Worm (Caenorhabditis elegans) whole organism, late embryonic: ENCODE results near the gene C48B4.9.

Experiments
- ceh-24 ChIP-seq: sonication (generic microtip); optimal IDR thresholded peaks from 2 replicates; lab custom pipeline; 2016; ENCODE audit warnings: mild to moderate bottlenecking, missing genetic modification characterization, missing compliant biosample characterization
- odd-2 ChIP-seq: sonication (generic microtip); optimal IDR thresholded peaks from 2 replicates; lab custom pipeline; 2017; ENCODE audit warnings: antibody characterized with exemption, mild to moderate bottlenecking, missing genetic modification characterization, missing compliant biosample characterization

DNA sequence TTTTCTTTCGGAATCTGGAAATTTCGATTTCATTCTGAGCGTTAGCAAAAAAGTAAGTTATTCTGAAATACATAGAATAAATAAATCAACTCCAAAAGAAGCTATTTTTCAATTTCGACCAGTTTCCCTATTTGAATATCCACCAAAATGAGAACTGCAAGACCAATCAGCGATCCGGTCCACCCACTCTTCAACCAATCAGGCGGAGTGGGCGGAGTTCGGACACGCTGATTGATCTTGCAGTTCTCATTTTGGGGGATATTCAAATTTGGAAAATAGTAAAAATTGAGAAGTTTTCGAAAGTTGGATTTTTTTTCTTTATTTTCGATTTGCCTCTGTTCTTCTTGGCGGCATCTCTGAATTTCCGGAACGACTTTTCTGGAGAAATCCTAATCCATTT is 7.7 kb upstream of the C48B4.9 start:
- TF ChIP-seq ceh-24 (tag; lab: Kevin White, UChicago) = no peak
- no peak for TF ChIP-seq odd-2 (tag; lab: Kevin White, UChicago)
